Worm (Caenorhabditis elegans): ENCODE results near the gene E01G6.1.

The E01G6.1 gene

DNA sequence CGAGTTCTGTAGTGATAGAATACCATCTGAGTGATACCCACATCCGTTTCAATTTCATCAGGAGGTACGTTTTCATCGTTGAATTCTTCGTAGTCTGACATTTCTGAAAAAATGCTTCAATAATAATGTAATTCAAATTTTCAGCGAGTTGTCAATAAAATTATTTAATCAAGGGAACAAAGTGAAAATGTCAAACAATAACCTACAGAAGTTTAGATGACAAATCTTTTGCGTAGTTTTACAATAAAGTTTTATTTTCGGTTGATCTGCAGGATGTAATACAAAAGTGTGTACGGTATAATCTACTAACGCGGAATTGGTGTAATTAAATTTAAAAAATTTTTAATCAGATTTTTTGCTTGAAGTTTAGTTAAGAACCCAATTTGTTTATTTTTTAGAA, 27.6 kb downstream of the E01G6.1 start, which contains the start of gene C04B4.5 (continued):
- TF ChIP-seq zfh-2 (GFP tag; conservative IDR thresholded peaks at IDR 0.05) (no peak), fkh-3 (tag; optimal IDR thresholded peaks at IDR 0.05) (no peak), Y53F4B.3 (GFP tag; IDR thresholded peaks at IDR 0.05) (no peak), lag-1 (GFP tag; IDR thresholded peaks at IDR 0.05) (no peak)

DNA sequence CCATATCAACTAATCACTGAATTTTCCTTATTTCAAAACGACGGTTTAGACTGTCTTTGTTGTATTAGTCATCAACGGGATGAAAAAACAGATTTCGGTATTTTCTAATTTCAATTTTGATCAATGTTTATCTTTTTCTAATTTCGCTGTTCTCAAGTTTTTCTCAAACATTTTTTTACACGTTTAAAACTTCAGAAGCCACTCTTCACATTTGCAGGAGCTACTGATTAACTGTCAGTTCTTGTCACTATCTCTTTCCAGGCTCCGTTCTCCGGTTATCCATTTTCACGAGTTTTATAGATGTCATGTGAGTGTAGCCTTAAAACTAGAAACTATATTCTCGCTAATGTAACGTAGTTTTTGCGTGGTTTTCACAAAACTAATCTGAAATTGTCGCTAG, 29.9 kb downstream of the E01G6.1 start, which contains the start of gene C04B4.4:
Gene C04B4.4, plus strand, starts transcription at position 301 of the 400 bp plus-strand sequence.
- TF ChIP-seq Y79H2A.3 (GFP tag; conservative IDR thresholded peaks at IDR 0.05) (no peak), nfyb-1 (GFP tag; IDR thresholded peaks at IDR 0.05) (no peak), tlf-1 (GFP tag; optimal IDR thresholded peaks at IDR 0.05) (no peak), rec-8 (tag; optimal IDR thresholded peaks at IDR 0.05) (no peak), pha-4 (tag; optimal IDR thresholded peaks at IDR 0.05) (no peak), B0261.1 (tag; optimal IDR thresholded peaks at IDR 0.05) (no peak), lin-40 (tag; optimal IDR thresholded peaks at IDR 0.05) (no peak), ceh-58 (GFP tag; IDR thresholded peaks at IDR 0.05) (no peak), snpc-1.3 (tag; optimal IDR thresholded peaks at IDR 0.05; ENCODE audit: insufficient read depth) (no peak), lag-1 (GFP tag; IDR thresholded peaks at IDR 0.05) (no peak), lsy-27 (tag; optimal IDR thresholded peaks at IDR 0.05; ENCODE audit: borderline replicate concordance, insufficient read depth) (no peak), attf-3 (GFP tag; conservative IDR thresholded peaks at IDR 0.05) (no peak), dpff-1 (tag; optimal IDR thresholded peaks at IDR 0.05) (no peak)

DNA sequence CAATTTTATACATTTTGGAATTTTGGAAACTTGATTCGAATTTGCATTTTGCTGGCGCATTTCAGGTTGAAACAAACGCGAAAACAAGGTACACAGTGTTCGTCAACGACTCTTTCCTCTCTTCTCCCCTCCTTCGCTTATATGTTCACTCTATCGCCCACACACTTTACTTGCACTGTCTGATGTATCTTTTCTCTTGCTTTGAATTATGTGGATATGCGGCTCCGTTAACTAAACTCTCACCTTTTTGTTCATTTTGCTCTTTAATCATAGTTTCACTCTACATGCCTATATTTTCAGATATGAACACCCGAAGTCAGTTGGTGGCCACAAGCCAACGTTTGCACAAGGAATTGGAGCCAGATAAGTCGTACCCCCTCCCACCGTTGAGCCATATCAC, 33.6 kb downstream of the E01G6.1 start, which contains the start of gene W06D11.1:
Gene W06D11.1, plus strand, starts transcription at position 301 of the 400 bp plus-strand sequence.
- TF ChIP-seq F10E7.11 (tag; optimal IDR thresholded peaks at IDR 0.05): no peak
- no peak for TF ChIP-seq lin-35 (GFP tag; optimal IDR thresholded peaks at IDR 0.05)
- no peak for TF ChIP-seq nhr-120 (GFP tag; IDR thresholded peaks at IDR 0.05)
- TF ChIP-seq mes-4 (tag; optimal IDR thresholded peaks at IDR 0.05): no peak

DNA sequence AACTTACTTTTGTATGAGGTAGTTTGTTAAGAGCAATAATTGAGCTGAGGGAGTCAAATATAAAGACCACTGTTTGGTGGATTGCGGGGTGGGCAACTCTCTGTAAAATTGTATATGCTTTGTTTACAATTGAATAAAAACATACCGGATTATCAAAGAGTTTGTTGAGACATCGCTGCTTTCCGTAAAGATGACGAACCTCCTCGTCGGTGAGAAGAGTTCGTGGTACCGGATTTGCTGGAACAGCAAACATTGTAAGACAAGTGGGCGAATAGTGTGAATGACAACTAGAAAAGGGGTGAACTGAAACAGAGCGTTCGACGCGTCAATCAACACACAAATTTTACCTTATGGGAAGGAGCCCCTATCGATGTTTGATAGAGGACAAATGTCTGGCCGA, 35.7 kb downstream of the E01G6.1 start, which contains the start of gene W06D11.2:
Gene W06D11.2, minus strand, starts transcription at position 339 of the 400 bp plus-strand sequence.
- TF ChIP-seq tbx-9 (tag; optimal IDR thresholded peaks at IDR 0.05; ENCODE audit: borderline replicate concordance) (no peak), lin-54 (GFP tag; optimal IDR thresholded peaks at IDR 0.05) (no peak), let-526 (GFP tag; IDR thresholded peaks at IDR 0.05) (no peak), dox-1 (GFP tag; IDR thresholded peaks at IDR 0.05) (no peak), mel-28 (tag; optimal IDR thresholded peaks at IDR 0.05; ENCODE audit: borderline replicate concordance) (no peak), lsy-27 (tag; optimal IDR thresholded peaks at IDR 0.05; ENCODE audit: borderline replicate concordance, insufficient read depth) (no peak), lir-1 (GFP tag; conservative IDR thresholded peaks at IDR 0.05) (no peak), hlh-12 (tag; optimal IDR thresholded peaks at IDR 0.05) (no peak), somi-1 (GFP tag; optimal IDR thresholded peaks at IDR 0.05) (no peak), him-1 (tag; optimal IDR thresholded peaks at IDR 0.05) (no peak), attf-3 (GFP tag; conservative IDR thresholded peaks at IDR 0.05) (no peak), sea-2 (GFP tag; IDR thresholded peaks at IDR 0.05) (no peak), lsl-1 (GFP tag; optimal IDR thresholded peaks at IDR 0.05) (no peak), nhr-90 (tag; optimal IDR thresholded peaks at IDR 0.05) (no peak), hlh-26 (GFP tag; conservative IDR thresholded peaks at IDR 0.05) (no peak)
